Worm (Caenorhabditis elegans): ENCODE measurements around the gene npr-9.

- TF ChIP-seq ztf-1 (GFP tag; conservative IDR thresholded peaks at IDR 0.05) (no peak), ceh-16 (tag; optimal IDR thresholded peaks at IDR 0.05) (no peak), R02D3.7 (tag; optimal IDR thresholded peaks at IDR 0.05) (no peak), mdl-1 (tag; optimal IDR thresholded peaks at IDR 0.05) (no peak), nhr-10 (tag; optimal IDR thresholded peaks at IDR 0.05) (no peak), blmp-1 (tag; optimal IDR thresholded peaks at IDR 0.05; ENCODE audit: insufficient read depth) (no peak), egl-27 (tag; optimal IDR thresholded peaks at IDR 0.05) (no peak), lin-39 (tag; optimal IDR thresholded peaks at IDR 0.05) (no peak), elt-1 (tag; optimal IDR thresholded peaks at IDR 0.05) (no peak), ceh-82 (tag; optimal IDR thresholded peaks at IDR 0.05) (no peak)
Measured at ce11 chrX:11317939-11318338, 11.6 kb upstream of the npr-9 start, which contains the start of gene hizr-1.

Data from whole organism, L2 larva.